Fruit fly (Drosophila melanogaster): ENCODE measurements around the gene CG6660.

- TF ChIP-seq Hr96 (GFP tag; optimal IDR thresholded peaks at IDR 0.05) (no peak), cic (GFP tag; optimal IDR thresholded peaks at IDR 0.05) (no peak), CG33017 (tag; optimal IDR thresholded peaks at IDR 0.05) (no peak), ovo (GFP tag; optimal IDR thresholded peaks at IDR 0.05) (no peak), CG7045 (GFP tag; optimal IDR thresholded peaks at IDR 0.05) (no peak), tj (GFP tag; optimal IDR thresholded peaks at IDR 0.05) (no peak), CG1620 (GFP tag; optimal IDR thresholded peaks at IDR 0.05) (no peak)
Measured at dm6 chr3R:22878416-22878815, 44.7 kb upstream of the CG6660 start.
